Worm (Caenorhabditis elegans) whole organism, L1 larva: ENCODE measurements around the gene srh-276.

Source experiments
- C04F5.9 ChIP-seq: sonication (generic microtip); optimal IDR thresholded peaks from 2 replicates; lab custom pipeline; 2016; ENCODE audit warnings: missing genetic modification characterization, missing compliant biosample characterization
- C34B4.2 ChIP-seq: sonication (generic microtip); optimal IDR thresholded peaks from 2 replicates; lab custom pipeline; 2017; ENCODE audit warnings: mild to moderate bottlenecking, missing genetic modification characterization, missing compliant biosample characterization
- aha-1 ChIP-seq: fragments of 150-350 bp; optimal IDR thresholded peaks from 2 replicates; lab custom pipeline; 2014; ENCODE audit warnings: missing biosample characterization, missing genetic modification characterization
- alr-1 ChIP-seq: fragments of 200-800 bp; sonication (Bioruptor generic); optimal IDR thresholded peaks from 2 replicates; lab custom pipeline; 2018; ENCODE audit warnings: borderline replicate concordance, mild to moderate bottlenecking, missing genetic modification characterization, missing compliant biosample characterization
- aly-2 ChIP-seq: fragments of 150-350 bp; optimal IDR thresholded peaks from 2 replicates; lab custom pipeline; 2014; ENCODE audit warnings: missing biosample characterization, missing genetic modification characterization
- ama-1 ChIP-seq: fragments of 150-350 bp; optimal IDR thresholded peaks from 2 replicates; lab custom pipeline; 2014
- blmp-1 ChIP-seq: fragments of 150-350 bp; optimal IDR thresholded peaks from 2 replicates; lab custom pipeline; 2014; ENCODE audit warnings: missing biosample characterization, missing genetic modification characterization
- ceh-63 ChIP-seq: fragments of 200-800 bp; sonication (Bioruptor generic); optimal IDR thresholded peaks from 2 replicates; lab custom pipeline; 2018; ENCODE audit warnings: mild to moderate bottlenecking, missing genetic modification characterization, missing compliant biosample characterization
- ceh-8 ChIP-seq: fragments of 200-800 bp; sonication (Bioruptor generic); optimal IDR thresholded peaks from 2 replicates; lab custom pipeline; 2018; ENCODE audit warnings: mild to moderate bottlenecking, missing genetic modification characterization, moderate library complexity, missing compliant biosample characterization
- ceh-90 ChIP-seq: sonication (generic microtip); optimal IDR thresholded peaks from 2 replicates; lab custom pipeline; 2016; ENCODE audit warnings: missing genetic modification characterization, missing compliant biosample characterization
- ces-1 ChIP-seq: fragments of 150-350 bp; optimal IDR thresholded peaks from 2 replicates; lab custom pipeline; 2014; ENCODE audit warnings: missing biosample characterization, missing genetic modification reagents, missing genetic modification characterization
- dpl-1 ChIP-seq, 3 experiments: fragments of 150-350 bp in 2 of 3; sonication (generic microtip) in 1 of 3; optimal IDR thresholded peaks; 2 replicates each; lab custom pipeline; 2014 to 2017; ENCODE audit warnings: missing biosample characterization in 3 of 3, missing genetic modification characterization in 3 of 3, missing genetic modification reagents in 3 of 3
- efl-1 ChIP-seq, 4 experiments: fragments of 150-350 bp; optimal IDR thresholded peaks in 3 of 4; peaks in 1 of 4; 1 replicate in 1 of 4; 2 replicates in 3 of 4; lab custom pipeline; 2014; ENCODE audit warnings: missing biosample characterization in 2 of 4, missing genetic modification characterization in 2 of 4, missing genetic modification reagents in 2 of 4
- egl-13 ChIP-seq: sonication (generic microtip); optimal IDR thresholded peaks from 2 replicates; lab custom pipeline; 2016; ENCODE audit warnings: missing genotype, missing genetic modification reagents, missing genetic modification characterization, missing compliant biosample characterization
- egl-27 ChIP-seq, 2 experiments: fragments of 150-350 bp in 1 of 2; sonication (generic microtip); optimal IDR thresholded peaks; 3 replicates each; lab custom pipeline; 2017 to 2018; ENCODE audit warnings: missing biosample characterization in 2 of 2, missing genetic modification characterization in 2 of 2, missing genetic modification reagents in 2 of 2
- elt-2 ChIP-seq: sonication (generic microtip); optimal IDR thresholded peaks from 2 replicates; lab custom pipeline; 2016; ENCODE audit warnings: missing genetic modification characterization, mild to moderate bottlenecking, inconsistent platforms, missing compliant biosample characterization, missing genetic modification reagents
- elt-3 ChIP-seq, 6 experiments: fragments of 150-350 bp in 1 of 6; sonication (generic microtip); optimal IDR thresholded peaks; 2 replicates each; lab custom pipeline; 2017 to 2018; ENCODE audit warnings: missing biosample characterization in 6 of 6, missing genetic modification characterization in 6 of 6, inconsistent platforms in 1 of 6
- ets-5 ChIP-seq: fragments of 200-800 bp; sonication (Bioruptor generic); IDR thresholded peaks from 2 replicates; pipeline ENCODE4 v1.3.6; 2022; ENCODE audit warnings: missing genetic modification characterization, missing compliant biosample characterization
- fkh-4 ChIP-seq: sonication (generic microtip); optimal IDR thresholded peaks from 2 replicates; lab custom pipeline; 2016; ENCODE audit warnings: missing compliant biosample characterization, missing genetic modification characterization, borderline replicate concordance
- fkh-8 ChIP-seq: sonication (generic microtip); optimal IDR thresholded peaks from 2 replicates; lab custom pipeline; 2016; ENCODE audit warnings: mild to moderate bottlenecking, missing genetic modification characterization, missing compliant biosample characterization
- grh-1 ChIP-seq: fragments of 200-800 bp; sonication (Bioruptor generic); IDR thresholded peaks from 2 replicates; pipeline ENCODE4 v1.3.6; 2022; ENCODE audit warnings: missing genetic modification reagents, missing genetic modification characterization, missing compliant biosample characterization
- hlh-17 ChIP-seq: fragments of 200-800 bp; sonication (Bioruptor generic); optimal IDR thresholded peaks from 2 replicates; lab custom pipeline; 2018; ENCODE audit warnings: missing genetic modification characterization, mild to moderate bottlenecking, missing compliant biosample characterization, moderate library complexity, borderline replicate concordance
- jun-1 ChIP-seq: fragments of 150-350 bp; optimal IDR thresholded peaks from 2 replicates; lab custom pipeline; 2014; ENCODE audit warnings: missing biosample characterization, missing genetic modification reagents, missing genetic modification characterization
- lin-13 ChIP-seq: fragments of 150-350 bp; optimal IDR thresholded peaks from 2 replicates; lab custom pipeline; 2014; ENCODE audit warnings: missing biosample characterization, missing genetic modification reagents, missing genetic modification characterization
- lin-14 ChIP-seq: fragments of 200-800 bp; sonication (Bioruptor generic); optimal IDR thresholded peaks from 2 replicates; lab custom pipeline; 2018; ENCODE audit warnings: mild to moderate bottlenecking, missing genetic modification characterization, moderate library complexity, missing compliant biosample characterization
- lin-15B ChIP-seq: fragments of 150-350 bp; sonication (generic microtip); optimal IDR thresholded peaks from 3 replicates; lab custom pipeline; 2014; ENCODE audit warnings: missing biosample characterization, missing genetic modification characterization
- lin-39 ChIP-seq: fragments of 150-350 bp; optimal IDR thresholded peaks from 2 replicates; lab custom pipeline; 2014; ENCODE audit warnings: missing biosample characterization, missing genetic modification reagents, missing genetic modification characterization
- lsy-2 ChIP-seq, 2 experiments: fragments of 150-350 bp; optimal IDR thresholded peaks; 2 replicates each; lab custom pipeline; 2014; ENCODE audit warnings: missing biosample characterization in 2 of 2, missing genetic modification characterization in 2 of 2
- mab-9 ChIP-seq: fragments of 200-800 bp; sonication (Bioruptor generic); IDR thresholded peaks from 2 replicates; pipeline ENCODE4 v1.3.6; 2022; ENCODE audit warnings: missing genetic modification reagents, missing genetic modification characterization, missing compliant biosample characterization
- mep-1 ChIP-seq: fragments of 150-350 bp; optimal IDR thresholded peaks from 2 replicates; lab custom pipeline; 2014; ENCODE audit warnings: missing biosample characterization, missing genetic modification characterization
- nhr-11 ChIP-seq: fragments of 150-350 bp; optimal IDR thresholded peaks from 2 replicates; lab custom pipeline; 2014; ENCODE audit warnings: missing biosample characterization, missing genetic modification characterization
- nhr-12 ChIP-seq: sonication (generic microtip); optimal IDR thresholded peaks from 2 replicates; lab custom pipeline; 2017; ENCODE audit warnings: missing biosample characterization, missing genetic modification characterization
- nhr-19 ChIP-seq: fragments of 200-800 bp; sonication (Bioruptor generic); conservative IDR thresholded peaks from 2 replicates; pipeline ENCODE4 v1.3.6; 2022; ENCODE audit warnings: missing genetic modification characterization, missing compliant biosample characterization
- nhr-20 ChIP-seq: sonication (generic microtip); optimal IDR thresholded peaks from 2 replicates; lab custom pipeline; 2016; ENCODE audit warnings: mild to moderate bottlenecking, missing genetic modification characterization, missing compliant biosample characterization
- nhr-237 ChIP-seq: fragments of 150-350 bp; optimal IDR thresholded peaks from 2 replicates; lab custom pipeline; 2014; ENCODE audit warnings: missing biosample characterization, missing genetic modification characterization
- nhr-47 ChIP-seq: sonication (generic microtip); optimal IDR thresholded peaks from 2 replicates; lab custom pipeline; 2016; ENCODE audit warnings: mild to moderate bottlenecking, missing genetic modification characterization, moderate library complexity, missing compliant biosample characterization
- nhr-71 ChIP-seq: sonication (generic microtip); optimal IDR thresholded peaks from 2 replicates; lab custom pipeline; 2016; ENCODE audit warnings: mild to moderate bottlenecking, missing genetic modification characterization, moderate library complexity, missing compliant biosample characterization
- nhr-84 ChIP-seq: sonication (generic microtip); optimal IDR thresholded peaks from 2 replicates; lab custom pipeline; 2017; ENCODE audit warnings: missing biosample characterization, missing genetic modification characterization
- nhr-90 ChIP-seq: sonication (generic microtip); optimal IDR thresholded peaks from 2 replicates; lab custom pipeline; 2016; ENCODE audit warnings: mild to moderate bottlenecking, missing genetic modification characterization, missing compliant biosample characterization; ENCODE audit not compliant: poor library complexity
- pax-3 ChIP-seq: fragments of 200-800 bp; sonication (Bioruptor generic); optimal IDR thresholded peaks from 2 replicates; lab custom pipeline; 2018; ENCODE audit warnings: mild to moderate bottlenecking, missing genetic modification characterization, moderate library complexity, missing compliant biosample characterization
- pqm-1 ChIP-seq: sonication (generic microtip); optimal IDR thresholded peaks from 3 replicates; lab custom pipeline; 2017; ENCODE audit warnings: missing biosample characterization, missing genetic modification characterization
- snu-23 ChIP-seq: sonication (generic microtip); optimal IDR thresholded peaks from 2 replicates; lab custom pipeline; 2016; ENCODE audit warnings: missing genetic modification characterization, missing compliant biosample characterization
- sox-4 ChIP-seq: sonication (generic microtip); optimal IDR thresholded peaks from 2 replicates; lab custom pipeline; 2016; ENCODE audit warnings: missing genetic modification characterization, missing compliant biosample characterization
- sptf-1 ChIP-seq: fragments of 150-350 bp; optimal IDR thresholded peaks from 2 replicates; lab custom pipeline; 2014; ENCODE audit warnings: missing biosample characterization, missing genetic modification characterization
- swsn-7 ChIP-seq: sonication (generic microtip); optimal IDR thresholded peaks from 2 replicates; lab custom pipeline; 2016; ENCODE audit warnings: missing genetic modification characterization, missing compliant biosample characterization
- tbx-2 ChIP-seq: sonication (generic microtip); optimal IDR thresholded peaks from 2 replicates; lab custom pipeline; 2016; ENCODE audit warnings: missing genetic modification characterization, missing compliant biosample characterization
- unc-130 ChIP-seq: fragments of 150-350 bp; optimal IDR thresholded peaks from 2 replicates; lab custom pipeline; 2017; ENCODE audit warnings: missing biosample characterization, missing genetic modification characterization, inconsistent platforms
- unc-30 ChIP-seq: sonication (generic microtip); optimal IDR thresholded peaks from 2 replicates; lab custom pipeline; 2017; ENCODE audit warnings: missing biosample characterization, missing genetic modification characterization
- zip-4 ChIP-seq: fragments of 200-800 bp; sonication (Bioruptor generic); optimal IDR thresholded peaks from 2 replicates; lab custom pipeline; 2018; ENCODE audit warnings: mild to moderate bottlenecking, missing genetic modification characterization, moderate library complexity, missing compliant biosample characterization
- ztf-11 ChIP-seq, 2 experiments: sonication (generic microtip); optimal IDR thresholded peaks; 2 replicates each; lab custom pipeline; 2016 to 2017; ENCODE audit warnings: missing genetic modification characterization in 2 of 2, missing biosample characterization in 1 of 2, missing compliant biosample characterization in 1 of 2

The srh-276 gene

DNA sequence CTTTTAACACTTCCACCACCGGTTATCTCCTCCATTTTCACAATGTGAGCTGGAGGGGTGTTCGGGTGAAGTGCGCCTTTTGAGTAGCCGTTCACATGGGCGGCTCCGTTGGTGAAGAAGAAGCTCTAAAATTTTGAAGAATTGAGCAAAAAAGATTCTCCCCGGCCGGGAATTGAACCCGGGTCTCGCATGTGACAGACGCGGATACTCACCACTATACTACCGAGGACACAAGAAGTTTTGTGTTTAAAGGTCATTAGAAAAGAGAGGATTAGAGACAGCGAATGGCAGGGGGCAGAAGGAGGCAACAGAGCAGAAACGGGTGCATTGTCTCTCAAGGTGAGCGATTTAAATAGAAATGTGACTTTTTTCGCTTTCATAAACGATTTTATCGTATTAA, 22.5 kb downstream of the srh-276 start (continued):
- peak in 2 of 3 experiments; percentile 5 to 37 for TF ChIP-seq dpl-1 (GFP tag; optimal IDR thresholded peaks at IDR 0.05; lab: Kevin White, UChicago)
- no peak for TF ChIP-seq alr-1 (tag; lab: Kevin White, UChicago)
- no peak for TF ChIP-seq nhr-11

DNA sequence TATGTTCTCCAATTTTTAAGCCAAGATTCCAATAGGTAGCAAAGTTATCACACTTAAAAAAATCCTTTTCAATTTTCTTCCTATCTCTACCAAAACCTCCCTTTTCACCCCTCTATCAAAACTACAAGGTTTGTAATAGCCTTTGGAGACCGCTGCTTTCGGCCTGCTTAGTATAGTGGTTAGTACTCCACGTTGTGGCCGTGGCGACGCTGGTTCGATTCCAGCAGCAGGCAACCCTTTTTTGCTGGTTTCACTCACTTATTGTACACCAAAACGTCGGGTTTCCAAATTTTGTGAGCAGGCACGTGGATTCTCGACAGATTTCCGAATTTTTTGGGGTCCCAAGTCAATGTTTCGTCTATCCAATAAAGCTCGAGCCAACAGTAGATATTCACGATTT, 24.7 kb downstream of the srh-276 start:
- TF ChIP-seq lin-15B (tag; lab: Kevin White, UChicago) (no peak), pax-3 (tag; lab: Kevin White, UChicago) (no peak), nhr-84 (tag; lab: Kevin White, UChicago) (no peak), alr-1 (tag; lab: Kevin White, UChicago) (no peak), grh-1 (GFP tag; lab: Robert Waterston, UW) (no peak), lin-13 (GFP tag; lab: Kevin White, UChicago) (no peak), ceh-8 (no peak), sox-4 (no peak), mab-9 (GFP tag; lab: Robert Waterston, UW) (no peak), aly-2 (tag; lab: Kevin White, UChicago) (no peak), nhr-90 (no peak), efl-1 (optimal IDR thresholded peaks at IDR 0.05; lab: Kevin White, UChicago) (peak in 1 of 2 experiments; percentile 30), efl-1 (GFP tag; optimal IDR thresholded peaks at IDR 0.05 in 1 of 2; lab: Kevin White, UChicago) (peak; percentile 18 to 92), fkh-8 (peak; percentile 43), zip-4 (GFP tag; lab: Kevin White, UChicago) (no peak), nhr-47 (tag; lab: Kevin White, UChicago) (peak; percentile 44), unc-30 (tag; lab: Kevin White, UChicago) (no peak), jun-1 (tag; lab: Kevin White, UChicago) (no peak), tbx-2 (no peak), nhr-20 (tag; lab: Kevin White, UChicago) (peak; percentile 30), C34B4.2 (tag; lab: Kevin White, UChicago) (no peak), nhr-71 (tag; lab: Kevin White, UChicago) (peak; percentile 24), fkh-4 (tag; lab: Kevin White, UChicago) (no peak), sptf-1 (tag; lab: Kevin White, UChicago) (no peak), lin-39 (no peak), mep-1 (peak; percentile 24), nhr-237 (no peak), snu-23 (GFP tag; lab: Kevin White, UChicago) (peak; percentile 55), C04F5.9 (tag; lab: Kevin White, UChicago) (no peak), ceh-63 (GFP tag; lab: Kevin White, UChicago) (no peak), lsy-2 (tag; optimal IDR thresholded peaks at IDR 0.05; lab: Kevin White, UChicago) (peak in 1 of 2 experiments; percentile 22), dpl-1 (GFP tag; optimal IDR thresholded peaks at IDR 0.05; lab: Kevin White, UChicago) (peak in 2 of 3 experiments; percentile 27 to 32), egl-27 (tag; optimal IDR thresholded peaks at IDR 0.05; lab: Kevin White, UChicago) (no peak), elt-2 (no peak), unc-130 (tag; lab: Kevin White, UChicago) (no peak), ets-5 (GFP tag; lab: Robert Waterston, UW) (no peak), pqm-1 (no peak), ceh-90 (tag; lab: Kevin White, UChicago) (no peak), elt-3 (tag; optimal IDR thresholded peaks at IDR 0.05; lab: Kevin White, UChicago) (no peak), nhr-12 (tag; lab: Kevin White, UChicago) (no peak), aha-1 (tag; lab: Kevin White, UChicago) (no peak), nhr-19 (GFP tag; lab: Robert Waterston, UW) (peak; percentile 45), blmp-1 (tag; lab: Kevin White, UChicago) (no peak), ztf-11 (tag; optimal IDR thresholded peaks at IDR 0.05; lab: Kevin White, UChicago) (no peak), hlh-17 (no peak), ces-1 (GFP tag; lab: Kevin White, UChicago) (no peak), swsn-7 (tag; lab: Kevin White, UChicago) (no peak), ama-1 (lab: Kevin White, UChicago) (no peak), egl-13 (tag; lab: Kevin White, UChicago) (no peak), lin-14 (GFP tag; lab: Kevin White, UChicago) (peak; percentile 23)
